Worm (Caenorhabditis elegans) whole organism, L1 larva: ENCODE results near the gene ver-3.

ENCODE experiments used
- Y116A8C.19 ChIP-seq: sonication (generic microtip); optimal IDR thresholded peaks from 2 replicates; lab custom pipeline; 2016; ENCODE audit warnings: missing compliant biosample characterization, missing genetic modification characterization, borderline replicate concordance
- alr-1 ChIP-seq: fragments of 200-800 bp; sonication (Bioruptor generic); optimal IDR thresholded peaks from 2 replicates; lab custom pipeline; 2018; ENCODE audit warnings: borderline replicate concordance, mild to moderate bottlenecking, missing genetic modification characterization, missing compliant biosample characterization
- aly-2 ChIP-seq: fragments of 150-350 bp; optimal IDR thresholded peaks from 2 replicates; lab custom pipeline; 2014; ENCODE audit warnings: missing biosample characterization, missing genetic modification characterization
- blmp-1 ChIP-seq: fragments of 150-350 bp; optimal IDR thresholded peaks from 2 replicates; lab custom pipeline; 2014; ENCODE audit warnings: missing biosample characterization, missing genetic modification characterization
- ceh-90 ChIP-seq: sonication (generic microtip); optimal IDR thresholded peaks from 2 replicates; lab custom pipeline; 2016; ENCODE audit warnings: missing genetic modification characterization, missing compliant biosample characterization
- ces-1 ChIP-seq: fragments of 150-350 bp; optimal IDR thresholded peaks from 2 replicates; lab custom pipeline; 2014; ENCODE audit warnings: missing biosample characterization, missing genetic modification reagents, missing genetic modification characterization
- dpl-1 ChIP-seq, 3 experiments: fragments of 150-350 bp in 2 of 3; sonication (generic microtip) in 1 of 3; optimal IDR thresholded peaks; 2 replicates each; lab custom pipeline; 2014 to 2017; ENCODE audit warnings: missing biosample characterization in 3 of 3, missing genetic modification characterization in 3 of 3, missing genetic modification reagents in 3 of 3
- efl-1 ChIP-seq, 4 experiments: fragments of 150-350 bp; optimal IDR thresholded peaks in 3 of 4; peaks in 1 of 4; 1 replicate in 1 of 4; 2 replicates in 3 of 4; lab custom pipeline; 2014; ENCODE audit warnings: missing biosample characterization in 2 of 4, missing genetic modification characterization in 2 of 4, missing genetic modification reagents in 2 of 4
- egl-13 ChIP-seq: sonication (generic microtip); optimal IDR thresholded peaks from 2 replicates; lab custom pipeline; 2016; ENCODE audit warnings: missing genotype, missing genetic modification reagents, missing genetic modification characterization, missing compliant biosample characterization
- elt-2 ChIP-seq: sonication (generic microtip); optimal IDR thresholded peaks from 2 replicates; lab custom pipeline; 2016; ENCODE audit warnings: missing genetic modification characterization, mild to moderate bottlenecking, inconsistent platforms, missing compliant biosample characterization, missing genetic modification reagents
- ets-5 ChIP-seq: fragments of 200-800 bp; sonication (Bioruptor generic); IDR thresholded peaks from 2 replicates; pipeline ENCODE4 v1.3.6; 2022; ENCODE audit warnings: missing genetic modification characterization, missing compliant biosample characterization
- fkh-4 ChIP-seq: sonication (generic microtip); optimal IDR thresholded peaks from 2 replicates; lab custom pipeline; 2016; ENCODE audit warnings: missing compliant biosample characterization, missing genetic modification characterization, borderline replicate concordance
- grh-1 ChIP-seq: fragments of 200-800 bp; sonication (Bioruptor generic); IDR thresholded peaks from 2 replicates; pipeline ENCODE4 v1.3.6; 2022; ENCODE audit warnings: missing genetic modification reagents, missing genetic modification characterization, missing compliant biosample characterization
- hpl-2 ChIP-seq: fragments of 150-350 bp; optimal IDR thresholded peaks from 2 replicates; lab custom pipeline; 2014; ENCODE audit warnings: missing biosample characterization, missing genetic modification reagents, missing genetic modification characterization
- irx-1 ChIP-seq: sonication (generic microtip); optimal IDR thresholded peaks from 2 replicates; lab custom pipeline; 2016; ENCODE audit warnings: missing genetic modification characterization, missing compliant biosample characterization
- lin-14 ChIP-seq: fragments of 200-800 bp; sonication (Bioruptor generic); optimal IDR thresholded peaks from 2 replicates; lab custom pipeline; 2018; ENCODE audit warnings: mild to moderate bottlenecking, missing genetic modification characterization, moderate library complexity, missing compliant biosample characterization
- lin-35 ChIP-seq, 2 experiments: fragments of 150-350 bp; optimal IDR thresholded peaks; 2 replicates each; lab custom pipeline; 2014; ENCODE audit warnings: missing biosample characterization in 2 of 2, missing genetic modification characterization in 2 of 2, missing genetic modification reagents in 2 of 2
- lsy-2 ChIP-seq, 2 experiments: fragments of 150-350 bp; optimal IDR thresholded peaks; 2 replicates each; lab custom pipeline; 2014; ENCODE audit warnings: missing biosample characterization in 2 of 2, missing genetic modification characterization in 2 of 2
- mab-9 ChIP-seq: fragments of 200-800 bp; sonication (Bioruptor generic); IDR thresholded peaks from 2 replicates; pipeline ENCODE4 v1.3.6; 2022; ENCODE audit warnings: missing genetic modification reagents, missing genetic modification characterization, missing compliant biosample characterization
- mdl-1 ChIP-seq, 2 experiments: fragments of 150-350 bp; optimal IDR thresholded peaks; 2 replicates each; lab custom pipeline; 2014 to 2017; ENCODE audit warnings: missing biosample characterization in 2 of 2, missing genetic modification characterization in 2 of 2, inconsistent platforms in 1 of 2
- nhr-11 ChIP-seq: fragments of 150-350 bp; optimal IDR thresholded peaks from 2 replicates; lab custom pipeline; 2014; ENCODE audit warnings: missing biosample characterization, missing genetic modification characterization
- nhr-20 ChIP-seq: sonication (generic microtip); optimal IDR thresholded peaks from 2 replicates; lab custom pipeline; 2016; ENCODE audit warnings: mild to moderate bottlenecking, missing genetic modification characterization, missing compliant biosample characterization
- nhr-237 ChIP-seq: fragments of 150-350 bp; optimal IDR thresholded peaks from 2 replicates; lab custom pipeline; 2014; ENCODE audit warnings: missing biosample characterization, missing genetic modification characterization
- nhr-84 ChIP-seq: sonication (generic microtip); optimal IDR thresholded peaks from 2 replicates; lab custom pipeline; 2017; ENCODE audit warnings: missing biosample characterization, missing genetic modification characterization
- nhr-90 ChIP-seq: sonication (generic microtip); optimal IDR thresholded peaks from 2 replicates; lab custom pipeline; 2016; ENCODE audit warnings: mild to moderate bottlenecking, missing genetic modification characterization, missing compliant biosample characterization; ENCODE audit not compliant: poor library complexity
- pqm-1 ChIP-seq: sonication (generic microtip); optimal IDR thresholded peaks from 3 replicates; lab custom pipeline; 2017; ENCODE audit warnings: missing biosample characterization, missing genetic modification characterization
- sox-4 ChIP-seq: sonication (generic microtip); optimal IDR thresholded peaks from 2 replicates; lab custom pipeline; 2016; ENCODE audit warnings: missing genetic modification characterization, missing compliant biosample characterization
- tbx-2 ChIP-seq: sonication (generic microtip); optimal IDR thresholded peaks from 2 replicates; lab custom pipeline; 2016; ENCODE audit warnings: missing genetic modification characterization, missing compliant biosample characterization
- tlp-1 ChIP-seq: fragments of 150-350 bp; optimal IDR thresholded peaks from 2 replicates; lab custom pipeline; 2014; ENCODE audit warnings: missing biosample characterization, missing genetic modification characterization
- unc-30 ChIP-seq: sonication (generic microtip); optimal IDR thresholded peaks from 2 replicates; lab custom pipeline; 2017; ENCODE audit warnings: missing biosample characterization, missing genetic modification characterization
- vab-15 ChIP-seq: sonication (generic microtip); optimal IDR thresholded peaks from 2 replicates; lab custom pipeline; 2017; ENCODE audit warnings: missing genotype, mild to moderate bottlenecking, missing genetic modification characterization, missing compliant biosample characterization
- ztf-11 ChIP-seq, 2 experiments: sonication (generic microtip); optimal IDR thresholded peaks; 2 replicates each; lab custom pipeline; 2016 to 2017; ENCODE audit warnings: missing genetic modification characterization in 2 of 2, missing biosample characterization in 1 of 2, missing compliant biosample characterization in 1 of 2

ver-3 gene

DNA sequence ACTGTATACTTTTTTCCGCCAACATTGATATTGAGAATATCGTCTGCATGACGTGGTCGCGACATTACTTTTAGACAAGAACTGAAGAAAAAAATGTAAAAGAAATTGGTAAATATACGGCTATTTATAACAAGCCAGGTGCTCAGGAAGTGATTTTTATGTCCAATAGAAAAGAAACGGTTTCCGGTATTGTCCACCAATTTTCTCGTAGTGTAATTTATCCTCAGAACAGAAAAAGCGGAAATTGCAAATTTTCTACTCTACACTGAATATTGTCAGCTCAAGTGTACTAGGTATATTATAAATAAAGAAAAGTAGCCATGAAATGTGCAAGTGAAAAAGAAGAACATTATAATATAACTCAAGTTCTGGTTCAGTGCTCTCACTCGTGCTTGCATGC is 6.9 kb downstream of the ver-3 start, which contains the start of gene F59F3.6:
Gene F59F3.6, minus strand, starts transcription at position 101 of the 400 bp plus-strand sequence.
- peak; percentile 27 for TF ChIP-seq lin-14 (GFP tag; lab: Kevin White, UChicago)
- TF ChIP-seq tbx-2 (tag; lab: Kevin White, UChicago): peak; percentile 20
- no peak for TF ChIP-seq efl-1 (optimal IDR thresholded peaks at IDR 0.05; lab: Kevin White, UChicago)
- peak in 1 of 2 experiments; percentile 56 for TF ChIP-seq efl-1 (GFP tag; optimal IDR thresholded peaks at IDR 0.05 in 1 of 2; lab: Kevin White, UChicago)
- TF ChIP-seq Y116A8C.19: no peak

DNA sequence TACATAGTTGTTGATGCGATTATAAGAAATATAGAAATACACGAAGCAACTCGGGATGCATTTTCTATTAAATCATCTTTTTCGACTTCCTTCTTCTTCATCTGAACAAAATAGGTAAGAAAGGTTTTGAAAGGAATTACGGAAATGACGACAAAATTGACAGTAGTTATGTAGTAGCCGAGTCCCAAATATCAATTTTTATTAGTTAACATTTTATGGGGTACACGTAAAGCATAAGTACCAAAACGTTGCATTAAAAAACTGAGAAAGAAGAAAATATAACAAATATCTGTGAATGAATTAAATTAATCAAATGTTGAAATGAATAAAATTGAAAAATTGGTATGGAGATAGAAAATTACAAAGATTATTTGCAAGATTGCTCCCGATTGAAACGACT is 9.5 kb downstream of the ver-3 start, which contains the start of gene col-177:
Gene col-177, minus strand, starts transcription at position 101 of the 400 bp plus-strand sequence.
- TF ChIP-seq efl-1 (optimal IDR thresholded peaks at IDR 0.05; lab: Kevin White, UChicago): no peak
- peak in 1 of 2 experiments; percentile 49 for TF ChIP-seq efl-1 (GFP tag; optimal IDR thresholded peaks at IDR 0.05 in 1 of 2; lab: Kevin White, UChicago)
- no peak for TF ChIP-seq mab-9 (GFP tag; lab: Robert Waterston, UW)

DNA sequence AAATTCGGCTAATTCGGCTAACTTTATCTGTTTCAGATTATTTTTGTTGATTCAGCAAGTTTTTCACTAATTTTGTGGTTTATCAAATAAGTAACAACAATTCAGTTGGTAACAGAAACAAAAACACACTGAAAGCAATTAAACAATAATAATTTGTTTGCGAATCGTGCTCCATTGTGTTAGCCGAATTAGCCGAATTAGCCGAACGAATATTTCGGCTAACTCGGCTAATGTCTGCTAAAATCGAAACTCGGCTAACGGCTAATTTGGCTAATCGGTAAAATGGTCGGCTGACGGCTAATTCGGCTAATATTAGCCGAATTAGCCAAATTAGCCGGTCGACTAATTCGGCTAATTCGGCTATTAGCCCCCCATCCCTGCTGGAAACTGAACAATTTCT is 11.4 kb downstream of the ver-3 start:
- TF ChIP-seq lsy-2 (tag; optimal IDR thresholded peaks at IDR 0.05; lab: Kevin White, UChicago) (no peak), dpl-1 (GFP tag; optimal IDR thresholded peaks at IDR 0.05; lab: Kevin White, UChicago) (no peak), egl-13 (tag; lab: Kevin White, UChicago) (no peak), fkh-4 (tag; lab: Kevin White, UChicago) (no peak), nhr-237 (tag; lab: Kevin White, UChicago) (no peak), vab-15 (no peak), nhr-84 (tag; lab: Kevin White, UChicago) (no peak), irx-1 (tag; lab: Kevin White, UChicago) (no peak), ceh-90 (tag; lab: Kevin White, UChicago) (no peak), tbx-2 (tag; lab: Kevin White, UChicago) (no peak), ces-1 (GFP tag; lab: Kevin White, UChicago) (no peak), aly-2 (tag; lab: Kevin White, UChicago) (no peak), unc-30 (no peak), nhr-20 (tag; lab: Kevin White, UChicago) (no peak), blmp-1 (tag; lab: Kevin White, UChicago) (no peak), nhr-11 (tag; lab: Kevin White, UChicago) (no peak), ztf-11 (tag; optimal IDR thresholded peaks at IDR 0.05; lab: Kevin White, UChicago) (no peak)

DNA sequence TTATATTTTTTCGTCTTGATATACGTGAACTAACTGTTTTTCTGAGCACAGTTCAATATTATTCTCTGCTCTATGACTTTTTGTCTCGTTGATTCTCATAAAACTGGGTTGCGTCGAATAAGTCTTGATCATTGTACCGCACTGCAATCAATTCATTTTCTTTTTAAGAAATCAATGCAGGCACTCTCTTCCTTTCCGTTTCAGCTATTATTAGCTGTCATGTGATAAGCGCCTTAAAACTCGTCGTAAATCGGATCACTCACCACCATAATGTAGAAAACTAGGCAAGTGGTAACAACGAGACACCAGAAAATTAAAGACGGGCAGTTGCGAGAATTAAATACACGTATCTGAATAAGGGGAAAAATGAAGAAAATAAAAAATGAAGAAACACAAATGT is 15.1 kb downstream of the ver-3 start:
- TF ChIP-seq grh-1 (GFP tag; lab: Robert Waterston, UW) (no peak), nhr-90 (peak; percentile 5), ets-5 (no peak), mdl-1 (tag; optimal IDR thresholded peaks at IDR 0.05; lab: Kevin White, UChicago) (no peak), nhr-20 (tag; lab: Kevin White, UChicago) (no peak), lin-35 (GFP tag; optimal IDR thresholded peaks at IDR 0.05; lab: Kevin White, UChicago) (peak in 1 of 2 experiments; percentile 44), elt-2 (peak; percentile 33), hpl-2 (peak; percentile 32), tlp-1 (tag; lab: Kevin White, UChicago) (no peak), pqm-1 (tag; lab: Kevin White, UChicago) (no peak), alr-1 (tag; lab: Kevin White, UChicago) (no peak)
- TF ChIP-seq, all 84 proteins: peak for 4

DNA sequence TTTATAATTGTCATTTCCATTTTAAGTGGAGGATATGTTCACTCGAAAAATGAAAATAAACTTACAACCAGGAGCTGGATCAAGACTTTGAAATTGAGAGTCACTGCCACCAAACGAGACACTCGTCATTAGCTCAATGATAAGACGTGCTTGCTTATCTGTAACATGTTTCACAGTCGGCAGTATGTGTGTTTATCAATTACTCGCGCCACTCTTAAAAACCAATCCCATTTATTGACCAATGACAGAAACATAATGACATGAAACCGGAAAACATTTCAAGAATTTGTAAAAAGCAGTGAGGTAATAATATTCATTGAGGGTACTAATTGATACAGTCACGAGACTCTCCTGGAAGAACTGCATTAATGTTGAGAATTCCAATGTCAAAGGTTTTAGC is 15.8 kb downstream of the ver-3 start, which contains the start of gene del-5:
Gene del-5, minus strand, starts transcription at position 130 of the 400 bp plus-strand sequence.
- peak in 1 of 2 experiments; percentile 32 for TF ChIP-seq lin-35 (GFP tag; optimal IDR thresholded peaks at IDR 0.05; lab: Kevin White, UChicago)
- TF ChIP-seq elt-2: peak; percentile 83
- TF ChIP-seq sox-4 (tag; lab: Kevin White, UChicago): no peak
